Worm (Caenorhabditis elegans) whole organism, late embryonic: ENCODE results near the gene lst-2.

Experiments
- C08G9.2 ChIP-seq: sonication (generic microtip); optimal IDR thresholded peaks from 2 replicates; lab custom pipeline; 2016; ENCODE audit warnings: mild to moderate bottlenecking, missing genetic modification characterization, moderate library complexity, missing compliant biosample characterization
- ama-1 ChIP-seq: fragments of 150-350 bp; optimal IDR thresholded peaks from 2 replicates; lab custom pipeline; 2014
- ceh-2 ChIP-seq: sonication (generic microtip); optimal IDR thresholded peaks from 2 replicates; lab custom pipeline; 2016; ENCODE audit warnings: missing genotype, missing genetic modification characterization, missing compliant biosample characterization
- ceh-22 ChIP-seq: sonication (generic microtip); optimal IDR thresholded peaks from 2 replicates; lab custom pipeline; 2017; ENCODE audit warnings: missing biosample characterization, missing genetic modification characterization
- ceh-24 ChIP-seq: sonication (generic microtip); optimal IDR thresholded peaks from 2 replicates; lab custom pipeline; 2016; ENCODE audit warnings: mild to moderate bottlenecking, missing genetic modification characterization, missing compliant biosample characterization
- ceh-34 ChIP-seq: sonication (generic microtip); optimal IDR thresholded peaks from 2 replicates; lab custom pipeline; 2016; ENCODE audit warnings: mild to moderate bottlenecking, missing genetic modification characterization, missing compliant biosample characterization
- ceh-45 ChIP-seq: fragments of 200-800 bp; sonication (Bioruptor generic); IDR thresholded peaks from 2 replicates; pipeline ENCODE4 v1.3.6; 2022; ENCODE audit warnings: missing genetic modification reagents, missing genetic modification characterization, missing compliant biosample characterization
- ceh-48 ChIP-seq: sonication (generic microtip); optimal IDR thresholded peaks from 2 replicates; lab custom pipeline; 2016; ENCODE audit warnings: missing genetic modification characterization, inconsistent platforms, missing compliant biosample characterization
- ceh-9 ChIP-seq: sonication (generic microtip); optimal IDR thresholded peaks from 2 replicates; lab custom pipeline; 2016; ENCODE audit warnings: mild to moderate bottlenecking, missing genetic modification characterization, inconsistent platforms, missing compliant biosample characterization
- dmd-4 ChIP-seq: sonication (generic microtip); optimal IDR thresholded peaks from 2 replicates; lab custom pipeline; 2016; ENCODE audit warnings: borderline replicate concordance, missing genetic modification characterization, missing compliant biosample characterization
- dve-1 ChIP-seq: sonication (generic microtip); optimal IDR thresholded peaks from 2 replicates; lab custom pipeline; 2017; ENCODE audit warnings: antibody characterized with exemption, mild to moderate bottlenecking, missing genetic modification characterization, missing compliant biosample characterization
- elt-2 ChIP-seq: sonication (generic microtip); optimal IDR thresholded peaks from 2 replicates; lab custom pipeline; 2016; ENCODE audit warnings: missing genetic modification reagents, missing genetic modification characterization, missing compliant biosample characterization
- eyg-1 ChIP-seq: sonication (generic microtip); optimal IDR thresholded peaks from 2 replicates; lab custom pipeline; 2016; ENCODE audit warnings: missing genotype, missing genetic modification characterization, missing compliant biosample characterization
- fkh-10 ChIP-seq: fragments of 150-350 bp; optimal IDR thresholded peaks from 2 replicates; lab custom pipeline; 2014; ENCODE audit warnings: missing biosample characterization, missing genetic modification reagents, missing genetic modification characterization
- fkh-6 ChIP-seq: sonication (generic microtip); optimal IDR thresholded peaks from 2 replicates; lab custom pipeline; 2016; ENCODE audit warnings: missing genetic modification characterization, missing compliant biosample characterization
- hlh-13 ChIP-seq: fragments of 200-800 bp; sonication (Bioruptor generic); optimal IDR thresholded peaks from 2 replicates; lab custom pipeline; 2018; ENCODE audit warnings: mild to moderate bottlenecking, missing genetic modification characterization, missing compliant biosample characterization
- hlh-30 ChIP-seq: sonication (generic microtip); optimal IDR thresholded peaks from 2 replicates; lab custom pipeline; 2017; ENCODE audit warnings: antibody characterized with exemption, missing genetic modification characterization, missing compliant biosample characterization; ENCODE audit not compliant: insufficient read depth
- lim-6 ChIP-seq: sonication (generic microtip); optimal IDR thresholded peaks from 2 replicates; lab custom pipeline; 2016; ENCODE audit warnings: missing genetic modification characterization, missing compliant biosample characterization
- nhr-232 ChIP-seq: sonication (generic microtip); optimal IDR thresholded peaks from 2 replicates; lab custom pipeline; 2016; ENCODE audit warnings: missing genetic modification characterization, missing compliant biosample characterization
- pag-3 ChIP-seq: sonication (generic microtip); optimal IDR thresholded peaks from 2 replicates; lab custom pipeline; 2016; ENCODE audit warnings: missing compliant biosample characterization, missing genetic modification characterization, borderline replicate concordance
- pat-9 ChIP-seq: fragments of 200-800 bp; sonication (Bioruptor generic); optimal IDR thresholded peaks from 2 replicates; lab custom pipeline; 2018; ENCODE audit warnings: mild to moderate bottlenecking, missing genetic modification characterization, moderate library complexity, missing compliant biosample characterization
- pax-1 ChIP-seq: fragments of 150-350 bp; optimal IDR thresholded peaks from 2 replicates; lab custom pipeline; 2014; ENCODE audit warnings: missing biosample characterization, missing genetic modification characterization
- pha-2 ChIP-seq: sonication (generic microtip); optimal IDR thresholded peaks from 2 replicates; lab custom pipeline; 2017; ENCODE audit warnings: mild to moderate bottlenecking, missing genetic modification characterization, missing compliant biosample characterization
- pqm-1 ChIP-seq: sonication (generic microtip); optimal IDR thresholded peaks from 2 replicates; lab custom pipeline; 2016; ENCODE audit warnings: missing genetic modification characterization, missing compliant biosample characterization
- pros-1 ChIP-seq: fragments of 150-350 bp; optimal IDR thresholded peaks from 2 replicates; lab custom pipeline; 2014; ENCODE audit warnings: missing biosample characterization, missing genetic modification reagents, missing genetic modification characterization
- sdc-2 ChIP-seq: sonication (generic microtip); optimal IDR thresholded peaks from 2 replicates; lab custom pipeline; 2016; ENCODE audit warnings: missing genotype, missing genetic modification characterization, missing compliant biosample characterization
- sox-4 ChIP-seq: sonication (generic microtip); optimal IDR thresholded peaks from 2 replicates; lab custom pipeline; 2017; ENCODE audit warnings: mild to moderate bottlenecking, missing genetic modification characterization, inconsistent platforms, missing compliant biosample characterization
- syd-9 ChIP-seq: sonication (generic microtip); optimal IDR thresholded peaks from 2 replicates; lab custom pipeline; 2016; ENCODE audit warnings: mild to moderate bottlenecking, missing genetic modification characterization, moderate library complexity, missing compliant biosample characterization
- tbx-7 ChIP-seq: sonication (generic microtip); optimal IDR thresholded peaks from 2 replicates; lab custom pipeline; 2016; ENCODE audit warnings: missing genotype, missing genetic modification characterization, missing compliant biosample characterization
- unc-3 ChIP-seq, 2 experiments: fragments of 200-800 bp in 1 of 2; sonication (Bioruptor generic) in 1 of 2; sonication (generic microtip) in 1 of 2; conservative IDR thresholded peaks in 1 of 2; optimal IDR thresholded peaks in 1 of 2; 2 replicates each; pipeline versions ENCODE4 v1.3.6 to Lab custom; 2016 to 2022; ENCODE audit warnings: missing compliant biosample characterization in 2 of 2, missing genetic modification characterization in 2 of 2, missing genetic modification reagents in 1 of 2
- unc-42 ChIP-seq: sonication (generic microtip); optimal IDR thresholded peaks from 2 replicates; lab custom pipeline; 2016; ENCODE audit warnings: missing genotype, missing genetic modification characterization, missing compliant biosample characterization
- zip-5 ChIP-seq: sonication (generic microtip); optimal IDR thresholded peaks from 2 replicates; lab custom pipeline; 2016; ENCODE audit warnings: missing genetic modification characterization, missing compliant biosample characterization
- ztf-16 ChIP-seq: sonication (generic microtip); optimal IDR thresholded peaks from 2 replicates; lab custom pipeline; 2017; ENCODE audit warnings: missing genetic modification characterization, missing compliant biosample characterization

Gene lst-2

ce11 chrX:4371988-4372387, 11.2 kb downstream of the lst-2 start, which contains the start of gene R160.14:
TSS of gene R160.14 (minus strand) at chrX:4372088.
- no peak for TF ChIP-seq unc-42

DNA sequence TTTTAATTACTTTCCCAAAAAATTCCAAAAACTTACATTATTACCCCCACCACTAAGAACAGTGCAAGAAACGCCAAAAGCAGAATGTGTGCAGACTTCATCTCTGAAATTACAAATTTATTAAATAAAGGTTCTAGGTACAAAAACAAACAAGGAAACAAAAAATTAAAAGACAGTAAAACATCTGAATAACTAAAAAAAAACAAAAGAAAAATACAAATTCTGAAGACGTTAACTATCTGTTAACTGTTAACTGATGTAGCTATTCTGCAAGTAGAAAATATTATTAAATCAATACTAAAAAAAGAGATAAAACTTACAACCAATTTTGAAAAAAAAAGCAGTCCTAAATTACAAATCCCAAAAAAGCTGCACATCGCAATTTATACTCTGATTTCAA, 11.8 kb downstream of the lst-2 start, which contains the start of gene R160.13:
TSS of gene R160.13 (minus strand) at position 101 of the 400 bp plus-strand sequence.
- TF ChIP-seq fkh-6 (tag; lab: Kevin White, UChicago) (no peak), ceh-22 (tag; lab: Kevin White, UChicago) (no peak), ceh-45 (GFP tag; lab: Robert Waterston, UW) (no peak)
- TF ChIP-seq, all 69 proteins: peak for 0

DNA sequence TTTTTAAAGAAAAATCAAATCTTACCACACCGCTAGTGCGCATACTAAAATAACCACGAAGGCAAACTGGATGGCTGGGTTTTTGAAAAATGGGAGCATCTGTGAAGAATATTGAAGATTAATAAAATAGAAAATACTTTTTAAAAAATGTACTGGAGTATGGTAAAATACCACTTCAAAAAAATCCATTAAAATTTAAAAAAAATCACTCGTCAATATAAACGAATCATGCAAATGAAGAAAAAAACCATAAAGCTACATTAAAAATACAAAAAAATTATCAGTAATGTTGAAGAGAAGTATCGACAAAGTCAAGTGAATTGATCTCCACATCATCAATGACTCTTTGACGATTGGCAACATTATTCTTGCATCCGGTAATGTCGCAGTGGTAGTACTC, 12.4 kb downstream of the lst-2 start, which contains the start of gene R160.5:
TSS of gene R160.5 (minus strand) at position 101 of the 400 bp plus-strand sequence.
- no peak for TF ChIP-seq pqm-1 (tag; lab: Kevin White, UChicago)
- no peak for TF ChIP-seq pha-2 (tag; lab: Kevin White, UChicago)
- no peak for TF ChIP-seq pat-9 (tag; lab: Kevin White, UChicago)
- TF ChIP-seq, all 69 proteins: peak for 0

ce11 chrX:4368800-4369199, 14.4 kb downstream of the lst-2 start, which contains the start of gene R160.4:
TSS of gene R160.4 (minus strand) at chrX:4368900.
- TF ChIP-seq tbx-7 (tag; lab: Kevin White, UChicago) = no peak
- TF ChIP-seq syd-9 (tag; lab: Kevin White, UChicago) = no peak
- TF ChIP-seq fkh-6 (tag; lab: Kevin White, UChicago) = no peak
- no peak for TF ChIP-seq dve-1 (tag; lab: Kevin White, UChicago)
- no peak for TF ChIP-seq dmd-4 (tag; lab: Kevin White, UChicago)
- no peak for TF ChIP-seq ztf-16
- no peak for TF ChIP-seq lim-6
- no peak for TF ChIP-seq ceh-45 (GFP tag; lab: Robert Waterston, UW)
- no peak for TF ChIP-seq pag-3 (tag; lab: Kevin White, UChicago)
- no peak for TF ChIP-seq ama-1
- no peak for TF ChIP-seq pros-1 (tag; lab: Kevin White, UChicago)
- TF ChIP-seq ceh-2 (tag; lab: Kevin White, UChicago) = no peak
- TF ChIP-seq sox-4 = no peak
- TF ChIP-seq ceh-22 (tag; lab: Kevin White, UChicago) = no peak
- TF ChIP-seq C08G9.2 (tag; lab: Kevin White, UChicago) = no peak
- TF ChIP-seq fkh-10 (GFP tag; lab: Kevin White, UChicago) = no peak
- TF ChIP-seq elt-2 (tag; lab: Kevin White, UChicago) = no peak
- TF ChIP-seq hlh-13 (GFP tag; lab: Kevin White, UChicago) = no peak
- no peak for TF ChIP-seq nhr-232 (tag; lab: Kevin White, UChicago)
- no peak for TF ChIP-seq ceh-34 (tag; lab: Kevin White, UChicago)

DNA sequence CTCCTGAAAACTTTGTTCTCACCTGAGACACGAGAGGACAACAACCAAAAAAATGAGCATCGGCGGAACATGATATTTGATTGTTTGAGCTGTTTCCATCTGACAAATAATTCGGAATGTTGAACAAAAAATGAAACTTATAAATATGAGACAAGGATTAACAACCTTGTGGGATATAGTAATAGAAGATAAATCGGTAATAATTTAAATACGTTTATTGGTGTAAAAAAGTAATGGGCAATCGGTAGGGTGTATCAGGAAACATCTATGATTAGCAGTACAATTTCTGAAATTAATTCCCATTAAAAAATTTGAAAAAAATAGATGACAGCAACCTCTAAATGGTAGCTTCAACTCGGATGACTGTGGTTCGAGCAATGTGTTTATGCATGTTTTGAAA, 15.8 kb downstream of the lst-2 start, which contains the start of gene R160.10:
TSS of gene R160.10 (minus strand) at position 101 of the 400 bp plus-strand sequence.
- TF ChIP-seq pros-1 (tag; lab: Kevin White, UChicago) (no peak), pha-2 (tag; lab: Kevin White, UChicago) (no peak), hlh-30 (tag; lab: Kevin White, UChicago) (no peak), ceh-45 (GFP tag; lab: Robert Waterston, UW) (no peak), ceh-24 (tag; lab: Kevin White, UChicago) (no peak), elt-2 (tag; lab: Kevin White, UChicago) (no peak), pax-1 (no peak), sdc-2 (tag; lab: Kevin White, UChicago) (no peak), nhr-232 (tag; lab: Kevin White, UChicago) (no peak), ceh-48 (tag; lab: Kevin White, UChicago) (no peak), syd-9 (tag; lab: Kevin White, UChicago) (no peak), ceh-9 (no peak), zip-5 (tag; lab: Kevin White, UChicago) (no peak), unc-3 (GFP tag; conservative IDR thresholded peaks at IDR 0.05; lab: Robert Waterston, UW) (no peak), unc-3 (tag; optimal IDR thresholded peaks at IDR 0.05; lab: Kevin White, UChicago) (no peak), eyg-1 (no peak), hlh-13 (GFP tag; lab: Kevin White, UChicago) (no peak)
